Worm (Caenorhabditis elegans): ENCODE measurements around the gene best-1.

best-1 gene

ce11 chrIV:13086705-13087104 is 22.9 kb downstream of the best-1 start, which contains the start of gene spin-2:
Gene spin-2, plus strand, starts transcription at chrIV:13087005.
- no peak for TF ChIP-seq Y95B8A.8 (GFP tag; IDR thresholded peaks at IDR 0.05)
- TF ChIP-seq egl-18 (GFP tag; IDR thresholded peaks at IDR 0.05), result no peak
- no peak for TF ChIP-seq bed-1 (GFP tag; IDR thresholded peaks at IDR 0.05)
- no peak for TF ChIP-seq sdz-38 (tag; optimal IDR thresholded peaks at IDR 0.05)
- TF ChIP-seq F33H1.4 (GFP tag; IDR thresholded peaks at IDR 0.05), result no peak
- TF ChIP-seq hrde-1 (tag; optimal IDR thresholded peaks at IDR 0.05; ENCODE audit: borderline replicate concordance), result no peak
- TF ChIP-seq C06A6.2 (GFP tag; conservative IDR thresholded peaks at IDR 0.05), result no peak
- TF ChIP-seq F39B2.1 (GFP tag; IDR thresholded peaks at IDR 0.05), result no peak
- no peak for TF ChIP-seq chd-7 (tag; optimal IDR thresholded peaks at IDR 0.05)
- TF ChIP-seq ama-1 (optimal IDR thresholded peaks at IDR 0.05), result no peak
- no peak for TF ChIP-seq ama-1 (GFP tag; optimal IDR thresholded peaks at IDR 0.05)
- TF ChIP-seq cebp-2 (GFP tag; IDR thresholded peaks at IDR 0.05), result no peak
- no peak for TF ChIP-seq F23B12.7 (tag; optimal IDR thresholded peaks at IDR 0.05; ENCODE audit: insufficient read depth)
- TF ChIP-seq ceh-27 (GFP tag; optimal IDR thresholded peaks at IDR 0.05), result no peak
- no peak for TF ChIP-seq madf-10 (tag; optimal IDR thresholded peaks at IDR 0.05)
- no peak for TF ChIP-seq somi-1 (GFP tag; optimal IDR thresholded peaks at IDR 0.05)
- TF ChIP-seq let-607 (tag; optimal IDR thresholded peaks at IDR 0.05), result no peak
- TF ChIP-seq ztf-28 (GFP tag; IDR thresholded peaks at IDR 0.05), result no peak
- TF ChIP-seq cebp-1 (GFP tag; IDR thresholded peaks at IDR 0.05), result no peak
- no peak for TF ChIP-seq cebp-1 (tag; optimal IDR thresholded peaks at IDR 0.05)
- no peak for TF ChIP-seq lag-1 (GFP tag; IDR thresholded peaks at IDR 0.05)
- TF ChIP-seq F22D6.2 (tag; optimal IDR thresholded peaks at IDR 0.05), result no peak

ce11 chrIV:13085675-13086074 is 23.9 kb downstream of the best-1 start:
- TF ChIP-seq F10E7.11 (tag; optimal IDR thresholded peaks at IDR 0.05), result no peak
- TF ChIP-seq gei-17 (GFP tag; optimal IDR thresholded peaks at IDR 0.05), result no peak
- no peak for TF ChIP-seq B0035.1 (tag; optimal IDR thresholded peaks at IDR 0.05)
- no peak for TF ChIP-seq let-526 (GFP tag; IDR thresholded peaks at IDR 0.05)
- TF ChIP-seq xnd-1 (tag; optimal IDR thresholded peaks at IDR 0.05), result no peak
- no peak for TF ChIP-seq chd-7 (tag; optimal IDR thresholded peaks at IDR 0.05)
- no peak for TF ChIP-seq ets-4 (GFP tag; optimal IDR thresholded peaks at IDR 0.05)
- no peak for TF ChIP-seq Y67H2A.10 (GFP tag; conservative IDR thresholded peaks at IDR 0.05)
- no peak for TF ChIP-seq T26A5.8 (tag; optimal IDR thresholded peaks at IDR 0.05)
- no peak for TF ChIP-seq tlf-1 (GFP tag; optimal IDR thresholded peaks at IDR 0.05)
- no peak for TF ChIP-seq F23B12.7 (tag; optimal IDR thresholded peaks at IDR 0.05; ENCODE audit: insufficient read depth)
- TF ChIP-seq akir-1 (GFP tag; optimal IDR thresholded peaks at IDR 0.05), result no peak
- no peak for TF ChIP-seq ama-1 (optimal IDR thresholded peaks at IDR 0.05)
- TF ChIP-seq ama-1 (GFP tag; optimal IDR thresholded peaks at IDR 0.05), result no peak
- TF ChIP-seq D2030.7 (GFP tag; IDR thresholded peaks at IDR 0.05), result no peak
- TF ChIP-seq F37B4.10 (GFP tag; IDR thresholded peaks at IDR 0.05), result no peak
- no peak for TF ChIP-seq sptf-2 (GFP tag; optimal IDR thresholded peaks at IDR 0.05)
- TF ChIP-seq cebp-2 (GFP tag; IDR thresholded peaks at IDR 0.05), result no peak
- TF ChIP-seq F33H1.4 (GFP tag; IDR thresholded peaks at IDR 0.05), result no peak
- no peak for TF ChIP-seq mcd-1 (GFP tag; IDR thresholded peaks at IDR 0.05)

Data from whole organism, young adult.